Fruit fly (Drosophila melanogaster): ENCODE results near the gene Tti1.

- TF ChIP-seq pan (optimal IDR thresholded peaks at IDR 0.05): no peak
- no peak for TF ChIP-seq EcR (GFP tag; optimal IDR thresholded peaks at IDR 0.05)
- no peak for TF ChIP-seq Dll (optimal IDR thresholded peaks at IDR 0.05)
- TF ChIP-seq psq (optimal IDR thresholded peaks at IDR 0.05): no peak
Measured at dm6 chr3R:9735151-9735550, 19.3 kb downstream of the Tti1 start.
